Worm (Caenorhabditis elegans) whole organism, L1 larva: ENCODE results near the gene srab-10.

Experiments
- C16A3.4 ChIP-seq: fragments of 150-350 bp; optimal IDR thresholded peaks from 2 replicates; lab custom pipeline; 2014; ENCODE audit warnings: missing biosample characterization, missing genetic modification characterization
- C34B4.2 ChIP-seq: sonication (generic microtip); optimal IDR thresholded peaks from 2 replicates; lab custom pipeline; 2017; ENCODE audit warnings: mild to moderate bottlenecking, missing genetic modification characterization, missing compliant biosample characterization
- F16B12.6 ChIP-seq: fragments of 150-350 bp; optimal IDR thresholded peaks from 2 replicates; lab custom pipeline; 2014; ENCODE audit warnings: missing biosample characterization, missing genetic modification characterization
- Y116A8C.19 ChIP-seq: sonication (generic microtip); optimal IDR thresholded peaks from 2 replicates; lab custom pipeline; 2016; ENCODE audit warnings: missing compliant biosample characterization, missing genetic modification characterization, borderline replicate concordance
- blmp-1 ChIP-seq: fragments of 150-350 bp; optimal IDR thresholded peaks from 2 replicates; lab custom pipeline; 2014; ENCODE audit warnings: missing biosample characterization, missing genetic modification characterization
- ces-1 ChIP-seq: fragments of 150-350 bp; optimal IDR thresholded peaks from 2 replicates; lab custom pipeline; 2014; ENCODE audit warnings: missing biosample characterization, missing genetic modification reagents, missing genetic modification characterization
- dsc-1 ChIP-seq: sonication (generic microtip); optimal IDR thresholded peaks from 2 replicates; lab custom pipeline; 2016; ENCODE audit warnings: mild to moderate bottlenecking, missing genetic modification characterization, missing compliant biosample characterization
- efl-1 ChIP-seq, 4 experiments: fragments of 150-350 bp; optimal IDR thresholded peaks in 3 of 4; peaks in 1 of 4; 1 replicate in 1 of 4; 2 replicates in 3 of 4; lab custom pipeline; 2014; ENCODE audit warnings: missing biosample characterization in 2 of 4, missing genetic modification characterization in 2 of 4, missing genetic modification reagents in 2 of 4
- egl-13 ChIP-seq: sonication (generic microtip); optimal IDR thresholded peaks from 2 replicates; lab custom pipeline; 2016; ENCODE audit warnings: missing genotype, missing genetic modification reagents, missing genetic modification characterization, missing compliant biosample characterization
- ets-5 ChIP-seq: fragments of 200-800 bp; sonication (Bioruptor generic); IDR thresholded peaks from 2 replicates; pipeline ENCODE4 v1.3.6; 2022; ENCODE audit warnings: missing genetic modification characterization, missing compliant biosample characterization
- fkh-10 ChIP-seq: sonication (generic microtip); optimal IDR thresholded peaks from 2 replicates; lab custom pipeline; 2017; ENCODE audit warnings: missing biosample characterization, missing genetic modification reagents, missing genetic modification characterization
- jun-1 ChIP-seq: fragments of 150-350 bp; optimal IDR thresholded peaks from 2 replicates; lab custom pipeline; 2014; ENCODE audit warnings: missing biosample characterization, missing genetic modification reagents, missing genetic modification characterization
- lin-35 ChIP-seq, 2 experiments: fragments of 150-350 bp; optimal IDR thresholded peaks; 2 replicates each; lab custom pipeline; 2014; ENCODE audit warnings: missing biosample characterization in 2 of 2, missing genetic modification characterization in 2 of 2, missing genetic modification reagents in 2 of 2
- lin-39 ChIP-seq: fragments of 150-350 bp; optimal IDR thresholded peaks from 2 replicates; lab custom pipeline; 2014; ENCODE audit warnings: missing biosample characterization, missing genetic modification reagents, missing genetic modification characterization
- lsy-2 ChIP-seq, 2 experiments: fragments of 150-350 bp; optimal IDR thresholded peaks; 2 replicates each; lab custom pipeline; 2014; ENCODE audit warnings: missing biosample characterization in 2 of 2, missing genetic modification characterization in 2 of 2
- mef-2 ChIP-seq: fragments of 150-350 bp; optimal IDR thresholded peaks from 2 replicates; lab custom pipeline; 2014; ENCODE audit warnings: missing biosample characterization, missing genetic modification characterization
- mep-1 ChIP-seq: fragments of 150-350 bp; optimal IDR thresholded peaks from 2 replicates; lab custom pipeline; 2014; ENCODE audit warnings: missing biosample characterization, missing genetic modification characterization
- nhr-12 ChIP-seq: sonication (generic microtip); optimal IDR thresholded peaks from 2 replicates; lab custom pipeline; 2017; ENCODE audit warnings: missing biosample characterization, missing genetic modification characterization
- nhr-19 ChIP-seq: fragments of 200-800 bp; sonication (Bioruptor generic); conservative IDR thresholded peaks from 2 replicates; pipeline ENCODE4 v1.3.6; 2022; ENCODE audit warnings: missing genetic modification characterization, missing compliant biosample characterization
- nhr-20 ChIP-seq: sonication (generic microtip); optimal IDR thresholded peaks from 2 replicates; lab custom pipeline; 2016; ENCODE audit warnings: mild to moderate bottlenecking, missing genetic modification characterization, missing compliant biosample characterization
- nhr-237 ChIP-seq: fragments of 150-350 bp; optimal IDR thresholded peaks from 2 replicates; lab custom pipeline; 2014; ENCODE audit warnings: missing biosample characterization, missing genetic modification characterization
- nhr-28 ChIP-seq: fragments of 150-350 bp; optimal IDR thresholded peaks from 2 replicates; lab custom pipeline; 2014; ENCODE audit warnings: missing biosample characterization, missing genetic modification characterization
- nhr-47 ChIP-seq: sonication (generic microtip); optimal IDR thresholded peaks from 2 replicates; lab custom pipeline; 2016; ENCODE audit warnings: mild to moderate bottlenecking, missing genetic modification characterization, moderate library complexity, missing compliant biosample characterization
- nhr-71 ChIP-seq: sonication (generic microtip); optimal IDR thresholded peaks from 2 replicates; lab custom pipeline; 2016; ENCODE audit warnings: mild to moderate bottlenecking, missing genetic modification characterization, moderate library complexity, missing compliant biosample characterization
- pax-3 ChIP-seq: fragments of 200-800 bp; sonication (Bioruptor generic); optimal IDR thresholded peaks from 2 replicates; lab custom pipeline; 2018; ENCODE audit warnings: mild to moderate bottlenecking, missing genetic modification characterization, moderate library complexity, missing compliant biosample characterization
- pqm-1 ChIP-seq: sonication (generic microtip); optimal IDR thresholded peaks from 3 replicates; lab custom pipeline; 2017; ENCODE audit warnings: missing biosample characterization, missing genetic modification characterization
- rnt-1 ChIP-seq: sonication (generic microtip); optimal IDR thresholded peaks from 2 replicates; lab custom pipeline; 2016; ENCODE audit warnings: mild to moderate bottlenecking, missing genetic modification characterization, moderate library complexity, missing compliant biosample characterization
- snu-23 ChIP-seq: sonication (generic microtip); optimal IDR thresholded peaks from 2 replicates; lab custom pipeline; 2016; ENCODE audit warnings: missing genetic modification characterization, missing compliant biosample characterization
- swsn-7 ChIP-seq: sonication (generic microtip); optimal IDR thresholded peaks from 2 replicates; lab custom pipeline; 2016; ENCODE audit warnings: missing genetic modification characterization, missing compliant biosample characterization
- tlp-1 ChIP-seq: fragments of 150-350 bp; optimal IDR thresholded peaks from 2 replicates; lab custom pipeline; 2014; ENCODE audit warnings: missing biosample characterization, missing genetic modification characterization
- unc-130 ChIP-seq: fragments of 150-350 bp; optimal IDR thresholded peaks from 2 replicates; lab custom pipeline; 2017; ENCODE audit warnings: missing biosample characterization, missing genetic modification characterization, inconsistent platforms
- unc-98 ChIP-seq: fragments of 200-800 bp; sonication (Bioruptor generic); IDR thresholded peaks from 2 replicates; pipeline ENCODE4 v1.3.6; 2022; ENCODE audit warnings: missing genetic modification characterization, missing compliant biosample characterization
- xbp-1 ChIP-seq: sonication (generic microtip); optimal IDR thresholded peaks from 2 replicates; lab custom pipeline; 2016; ENCODE audit warnings: missing genetic modification characterization, missing compliant biosample characterization
- zip-4 ChIP-seq: fragments of 200-800 bp; sonication (Bioruptor generic); optimal IDR thresholded peaks from 2 replicates; lab custom pipeline; 2018; ENCODE audit warnings: mild to moderate bottlenecking, missing genetic modification characterization, moderate library complexity, missing compliant biosample characterization

Gene srab-10

DNA sequence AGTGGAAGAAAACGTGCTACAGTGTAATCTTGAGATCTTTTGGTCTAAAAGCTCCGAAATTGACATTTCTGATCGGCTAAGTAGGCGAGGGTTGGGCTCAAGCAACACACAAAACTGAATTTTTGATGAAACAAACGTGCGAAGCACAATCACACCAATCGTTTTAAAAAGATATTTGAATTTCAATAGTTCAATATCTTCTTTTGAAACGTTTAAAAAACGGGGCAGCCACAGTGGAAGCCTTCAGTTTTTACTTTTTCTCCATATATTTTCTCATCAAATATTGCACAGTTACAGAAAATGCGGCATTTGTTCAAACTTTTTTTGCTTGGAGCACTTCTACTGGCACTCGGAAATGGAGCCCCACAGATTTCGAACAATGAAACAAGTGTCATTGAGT lies 21.9 kb upstream of the srab-10 start, which contains the start of gene C36C5.4:
C36C5.4 (plus strand) TSS at position 301 of the 400 bp plus-strand sequence.
- TF ChIP-seq nhr-71 (tag; lab: Kevin White, UChicago) (no peak), pqm-1 (tag; lab: Kevin White, UChicago) (no peak), lin-35 (GFP tag; optimal IDR thresholded peaks at IDR 0.05; lab: Kevin White, UChicago) (no peak), unc-130 (tag; lab: Kevin White, UChicago) (no peak), unc-98 (no peak), pax-3 (tag; lab: Kevin White, UChicago) (no peak), Y116A8C.19 (tag; lab: Kevin White, UChicago) (no peak), mef-2 (tag; lab: Kevin White, UChicago) (no peak), C16A3.4 (tag; lab: Kevin White, UChicago) (no peak), blmp-1 (tag; lab: Kevin White, UChicago) (no peak), C34B4.2 (tag; lab: Kevin White, UChicago) (no peak), egl-13 (tag; lab: Kevin White, UChicago) (no peak), F16B12.6 (no peak), tlp-1 (tag; lab: Kevin White, UChicago) (no peak), snu-23 (GFP tag; lab: Kevin White, UChicago) (no peak)

DNA sequence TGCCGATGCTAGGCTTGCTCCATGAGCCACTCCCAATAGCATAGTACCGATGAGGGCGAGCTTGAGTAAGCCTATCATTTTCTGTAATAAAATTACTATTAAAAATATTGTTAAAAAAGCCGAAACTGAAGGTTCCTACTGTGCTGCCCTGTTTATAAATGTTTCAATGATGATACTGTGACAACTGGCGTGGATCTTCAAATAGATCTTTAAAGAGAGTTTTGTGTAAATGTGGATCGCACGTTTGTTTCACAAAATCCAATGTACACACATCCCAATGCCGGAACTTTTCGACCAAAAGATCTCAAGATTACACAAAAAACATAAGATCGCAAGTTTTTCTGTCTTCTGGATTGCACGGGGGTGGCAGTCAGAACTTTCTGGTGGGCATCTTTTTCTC lies 21.0 kb upstream of the srab-10 start, which contains the start of gene C36C5.14:
C36C5.14 (minus strand) TSS at position 101 of the 400 bp plus-strand sequence.
- TF ChIP-seq ces-1 (GFP tag; lab: Kevin White, UChicago) (no peak), fkh-10 (no peak), nhr-12 (no peak), Y116A8C.19 (tag; lab: Kevin White, UChicago) (no peak), nhr-47 (tag; lab: Kevin White, UChicago) (no peak), swsn-7 (tag; lab: Kevin White, UChicago) (no peak), tlp-1 (tag; lab: Kevin White, UChicago) (no peak), efl-1 (optimal IDR thresholded peaks at IDR 0.05; lab: Kevin White, UChicago) (no peak), efl-1 (GFP tag; optimal IDR thresholded peaks at IDR 0.05 in 1 of 2; lab: Kevin White, UChicago) (no peak), zip-4 (GFP tag; lab: Kevin White, UChicago) (no peak), mef-2 (tag; lab: Kevin White, UChicago) (no peak), C16A3.4 (tag; lab: Kevin White, UChicago) (no peak)

DNA sequence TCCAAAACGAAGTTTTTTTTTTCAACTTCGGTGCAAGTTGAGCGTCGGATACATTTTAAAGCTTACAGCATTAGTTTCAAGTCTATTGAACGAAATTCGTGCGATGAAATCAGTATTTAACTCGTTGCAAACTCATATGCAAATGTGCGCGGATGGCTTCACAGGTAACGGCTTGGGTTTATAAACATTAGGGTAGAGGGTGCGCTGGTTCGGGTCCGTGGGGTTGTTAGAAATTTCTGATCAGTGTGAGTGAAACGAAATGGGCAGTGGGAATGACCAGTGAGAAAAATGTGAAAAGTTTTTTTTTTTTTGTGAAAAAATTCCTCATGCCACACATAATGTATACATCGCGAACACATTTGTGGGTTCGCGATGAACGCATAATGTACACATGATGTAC lies 18.7 kb upstream of the srab-10 start:
- TF ChIP-seq nhr-19 (GFP tag; lab: Robert Waterston, UW): no peak
- no peak for TF ChIP-seq rnt-1 (tag; lab: Kevin White, UChicago)
- TF ChIP-seq nhr-237 (tag; lab: Kevin White, UChicago): no peak
- no peak for TF ChIP-seq nhr-12
- no peak for TF ChIP-seq fkh-10
- no peak for TF ChIP-seq lsy-2 (tag; optimal IDR thresholded peaks at IDR 0.05; lab: Kevin White, UChicago)
- no peak for TF ChIP-seq mef-2 (tag; lab: Kevin White, UChicago)

- no peak for TF ChIP-seq lin-39
- TF ChIP-seq lin-35 (GFP tag; optimal IDR thresholded peaks at IDR 0.05; lab: Kevin White, UChicago): no peak
- TF ChIP-seq jun-1 (tag; lab: Kevin White, UChicago): no peak
- no peak for TF ChIP-seq Y116A8C.19 (tag; lab: Kevin White, UChicago)
- no peak for TF ChIP-seq ets-5 (GFP tag; lab: Robert Waterston, UW)
- TF ChIP-seq zip-4 (GFP tag; lab: Kevin White, UChicago): no peak
- no peak for TF ChIP-seq nhr-47 (tag; lab: Kevin White, UChicago)
- TF ChIP-seq nhr-20: no peak
- no peak for TF ChIP-seq nhr-19 (GFP tag; lab: Robert Waterston, UW)
- no peak for TF ChIP-seq unc-130 (tag; lab: Kevin White, UChicago)
- no peak for TF ChIP-seq C16A3.4 (tag; lab: Kevin White, UChicago)
- TF ChIP-seq unc-98: no peak
- TF ChIP-seq xbp-1 (tag; lab: Kevin White, UChicago): no peak
- TF ChIP-seq lsy-2 (tag; optimal IDR thresholded peaks at IDR 0.05; lab: Kevin White, UChicago): no peak
- TF ChIP-seq mep-1 (tag; lab: Kevin White, UChicago): no peak
- TF ChIP-seq dsc-1 (tag; lab: Kevin White, UChicago): no peak
- no peak for TF ChIP-seq F16B12.6
- TF ChIP-seq C34B4.2 (tag; lab: Kevin White, UChicago): no peak
- no peak for TF ChIP-seq nhr-28 (tag; lab: Kevin White, UChicago)
Measured at ce11 chrV:3162299-3162698, 17.9 kb upstream of the srab-10 start.
